Worm (Caenorhabditis elegans): Measurements from ENCODE around the gene nhr-14.

DNA sequence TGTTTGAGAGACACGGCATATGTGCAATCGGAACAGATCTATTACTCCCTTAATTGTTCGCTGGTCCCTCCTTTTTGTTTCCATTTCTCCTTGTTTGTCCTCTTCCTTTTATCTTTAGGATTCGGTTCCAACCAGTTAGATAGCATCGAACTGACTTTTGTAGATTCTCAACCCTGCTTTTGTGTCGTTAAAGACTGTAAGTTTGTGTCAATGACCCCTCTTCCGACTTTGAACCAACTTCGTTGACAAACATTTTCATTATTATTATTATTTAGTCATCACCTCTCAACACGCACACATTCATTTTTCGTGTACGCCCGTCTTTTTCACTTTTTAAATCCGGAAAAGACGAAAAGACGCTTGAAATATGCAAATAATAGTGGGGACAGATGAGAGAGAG, 29.9 kb downstream of the nhr-14 start, which contains the start of gene F16F9.1:
- TF ChIP-seq jun-1 (tag; optimal IDR thresholded peaks at IDR 0.05) (no peak), lin-39 (tag; optimal IDR thresholded peaks at IDR 0.05) (no peak), eor-1 (tag; optimal IDR thresholded peaks at IDR 0.05) (no peak), ceh-82 (tag; optimal IDR thresholded peaks at IDR 0.05) (no peak), egl-27 (tag; optimal IDR thresholded peaks at IDR 0.05) (no peak), ceh-16 (tag; optimal IDR thresholded peaks at IDR 0.05) (no peak), fos-1 (tag; optimal IDR thresholded peaks at IDR 0.05) (no peak), pha-4 (tag; optimal IDR thresholded peaks at IDR 0.05) (no peak)
